Worm (Caenorhabditis elegans) whole organism, young adult: Measurements from ENCODE around the gene pcp-4.

Source experiments
- C06A6.2 ChIP-seq: fragments of 200-800 bp; sonication (Bioruptor generic); conservative IDR thresholded peaks from 2 replicates; pipeline ENCODE4 v1.3.6; 2022; ENCODE audit warnings: missing genetic modification characterization, missing compliant biosample characterization
- Y53G8AR.9 ChIP-seq: fragments of 200-800 bp; sonication (Bioruptor generic); conservative IDR thresholded peaks from 2 replicates; pipeline ENCODE4 v1.3.6; 2022; ENCODE audit warnings: missing genetic modification reagents, missing genetic modification characterization, missing compliant biosample characterization
- ceh-79 ChIP-seq: sonication (generic microtip); optimal IDR thresholded peaks from 2 replicates; lab custom pipeline; 2017; ENCODE audit warnings: mild to moderate bottlenecking, missing genetic modification characterization, missing compliant biosample characterization
- nfya-1 ChIP-seq: sonication (generic microtip); optimal IDR thresholded peaks from 2 replicates; lab custom pipeline; 2017; ENCODE audit warnings: antibody characterized with exemption, missing compliant biosample characterization, missing genetic modification characterization, borderline replicate concordance; ENCODE audit not compliant: insufficient read depth
- pha-4 ChIP-seq: fragments of 150-350 bp; sonication (generic microtip); optimal IDR thresholded peaks from 2 replicates; lab custom pipeline; 2014; ENCODE audit warnings: missing biosample characterization, missing genetic modification reagents, missing genetic modification characterization

ce11 chrV:19779220-19779619 is 51.6 kb downstream of the pcp-4 start:
- TF ChIP-seq C06A6.2 (GFP tag; lab: Robert Waterston, UW), result no peak
- TF ChIP-seq nfya-1 (tag; lab: Kevin White, UChicago), result no peak
- no peak for TF ChIP-seq ceh-79 (tag; lab: Kevin White, UChicago)
- no peak for TF ChIP-seq Y53G8AR.9 (GFP tag; lab: Robert Waterston, UW)
- no peak for TF ChIP-seq pha-4
